Worm (Caenorhabditis elegans): ENCODE data around the gene acl-9.

The acl-9 gene

DNA sequence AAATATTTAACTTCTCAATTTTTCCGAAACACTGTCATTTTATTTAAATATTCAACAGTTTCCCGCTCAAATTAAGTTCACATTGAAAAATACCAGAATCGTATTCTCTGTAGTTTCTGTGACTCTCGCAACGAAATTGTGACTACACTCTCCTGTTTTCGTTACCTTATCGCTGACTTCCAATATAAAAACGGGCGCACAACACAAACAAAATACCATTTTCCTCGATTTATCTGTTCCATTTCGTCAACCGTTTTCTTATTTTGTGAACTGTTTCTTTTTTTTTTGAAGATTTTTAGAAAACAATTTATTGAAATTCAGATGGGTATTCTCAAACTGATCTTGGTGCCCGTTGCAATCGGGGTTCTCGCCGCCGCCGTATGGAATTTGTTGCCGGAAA, 45.9 kb downstream of the acl-9 start, which contains the start of gene W01A11.1:
W01A11.1 (plus strand) TSS at position 322 of the 400 bp plus-strand sequence.
- TF ChIP-seq ceh-6 (GFP tag; optimal IDR thresholded peaks at IDR 0.05): no peak
- TF ChIP-seq unc-86 (tag; optimal IDR thresholded peaks at IDR 0.05): no peak
- TF ChIP-seq rnt-1 (tag; optimal IDR thresholded peaks at IDR 0.05): no peak
- TF ChIP-seq pax-1 (tag; optimal IDR thresholded peaks at IDR 0.05): no peak
- no peak for TF ChIP-seq fkh-10 (GFP tag; optimal IDR thresholded peaks at IDR 0.05)
- TF ChIP-seq ama-1 (optimal IDR thresholded peaks at IDR 0.05): no peak
- TF ChIP-seq pat-9 (tag; optimal IDR thresholded peaks at IDR 0.05): no peak
- TF ChIP-seq fax-1 (tag; optimal IDR thresholded peaks at IDR 0.05): no peak
- no peak for TF ChIP-seq pqm-1 (tag; optimal IDR thresholded peaks at IDR 0.05)
- TF ChIP-seq ceh-22 (tag; optimal IDR thresholded peaks at IDR 0.05): no peak
- TF ChIP-seq elt-4 (tag; optimal IDR thresholded peaks at IDR 0.05): no peak
- TF ChIP-seq gmeb-2 (tag; optimal IDR thresholded peaks at IDR 0.05): no peak
- TF ChIP-seq che-1 (tag; optimal IDR thresholded peaks at IDR 0.05): no peak
- TF ChIP-seq hlh-15 (tag; optimal IDR thresholded peaks at IDR 0.05): no peak
- TF ChIP-seq C38D4.7 (GFP tag; optimal IDR thresholded peaks at IDR 0.05): no peak

DNA sequence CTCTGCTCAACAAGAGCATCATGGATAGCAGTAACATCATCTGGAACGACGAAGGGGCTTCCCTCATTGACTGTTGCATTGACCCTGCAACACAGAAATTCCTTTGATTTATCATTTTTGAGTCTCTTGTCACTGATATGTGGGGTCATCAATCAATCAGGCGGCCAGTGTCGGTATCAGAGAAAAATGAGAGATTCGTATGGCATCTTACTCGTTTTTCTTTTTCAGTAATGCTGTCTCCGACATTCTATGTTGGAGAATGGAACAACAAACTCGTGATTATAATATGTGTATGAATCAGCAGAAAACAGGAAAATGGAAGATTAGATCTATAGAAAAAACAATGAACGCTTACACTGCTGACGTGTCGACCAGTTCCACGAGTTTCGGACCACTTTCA, 50.1 kb downstream of the acl-9 start:
- TF ChIP-seq lim-6 (tag; optimal IDR thresholded peaks at IDR 0.05): no peak
- TF ChIP-seq unc-55 (GFP tag; optimal IDR thresholded peaks at IDR 0.05): peak; percentile 59

DNA sequence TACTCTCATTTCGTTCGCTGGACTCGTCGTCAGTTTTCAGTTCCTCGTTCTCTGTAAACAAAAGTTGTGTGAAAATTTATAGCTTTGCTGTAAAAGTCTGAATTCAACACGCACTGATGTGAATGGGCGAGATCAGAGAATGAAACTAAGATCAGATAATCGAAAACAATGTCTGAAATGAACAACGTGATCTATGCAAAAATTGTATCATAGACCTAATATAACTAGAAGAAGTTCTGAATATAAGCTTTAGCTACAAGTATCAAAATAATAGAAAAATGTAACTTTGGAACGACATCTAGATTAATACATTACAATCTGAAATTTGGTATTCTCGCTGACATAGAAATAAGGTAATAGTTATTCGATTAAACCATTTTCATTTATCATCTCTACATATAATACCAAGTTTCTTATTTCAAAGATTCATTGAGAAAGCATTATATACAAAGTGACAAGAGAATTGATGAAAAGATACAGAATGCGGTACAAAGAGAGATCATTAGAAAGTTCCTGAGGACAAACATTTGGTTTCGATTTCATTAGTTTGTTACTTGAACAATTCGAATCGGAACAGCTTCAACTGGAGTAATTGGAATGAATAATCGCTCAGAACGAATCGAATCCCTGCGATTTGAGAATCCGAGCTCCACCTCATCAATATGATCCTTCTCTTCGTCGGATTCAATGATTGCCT, 51.3 kb downstream of the acl-9 start, which contains the start of gene moc-2:
moc-2 (minus strand) TSS at position 51 of the 697 bp plus-strand sequence.
- TF ChIP-seq hlh-15 (tag; optimal IDR thresholded peaks at IDR 0.05) (no peak), ceh-2 (tag; optimal IDR thresholded peaks at IDR 0.05) (no peak), fkh-6 (tag; optimal IDR thresholded peaks at IDR 0.05) (no peak), ceh-14 (tag; optimal IDR thresholded peaks at IDR 0.05) (no peak), tbx-2 (tag; optimal IDR thresholded peaks at IDR 0.05) (no peak), pros-1 (tag; optimal IDR thresholded peaks at IDR 0.05) (no peak), ceh-18 (tag; optimal IDR thresholded peaks at IDR 0.05) (no peak), ceh-6 (GFP tag; optimal IDR thresholded peaks at IDR 0.05) (no peak), ama-1 (optimal IDR thresholded peaks at IDR 0.05) (no peak), madf-2 (tag; optimal IDR thresholded peaks at IDR 0.05) (no peak), hlh-13 (GFP tag; optimal IDR thresholded peaks at IDR 0.05) (no peak), pag-3 (tag; optimal IDR thresholded peaks at IDR 0.05; ENCODE audit: borderline replicate concordance) (no peak), pha-4 (tag; optimal IDR thresholded peaks at IDR 0.05) (no peak), npax-4 (tag; optimal IDR thresholded peaks at IDR 0.05) (no peak), hlh-6 (tag; optimal IDR thresholded peaks at IDR 0.05) (no peak), pha-2 (tag; optimal IDR thresholded peaks at IDR 0.05) (no peak), Y22D7AL.16 (tag; optimal IDR thresholded peaks at IDR 0.05) (no peak)
